Fruit fly (Drosophila melanogaster) S2 (cell line): ENCODE data around the gene rictor.

Experiments
- CG8478 ChIP-seq: fragments of >200 bp; optimal IDR thresholded peaks from 2 replicates; lab custom pipeline; 2018
- CTCF ChIP-seq, 2 experiments: fragments of >200 bp; optimal IDR thresholded peaks; 2 replicates each; lab custom pipeline; 2018

Gene rictor

DNA sequence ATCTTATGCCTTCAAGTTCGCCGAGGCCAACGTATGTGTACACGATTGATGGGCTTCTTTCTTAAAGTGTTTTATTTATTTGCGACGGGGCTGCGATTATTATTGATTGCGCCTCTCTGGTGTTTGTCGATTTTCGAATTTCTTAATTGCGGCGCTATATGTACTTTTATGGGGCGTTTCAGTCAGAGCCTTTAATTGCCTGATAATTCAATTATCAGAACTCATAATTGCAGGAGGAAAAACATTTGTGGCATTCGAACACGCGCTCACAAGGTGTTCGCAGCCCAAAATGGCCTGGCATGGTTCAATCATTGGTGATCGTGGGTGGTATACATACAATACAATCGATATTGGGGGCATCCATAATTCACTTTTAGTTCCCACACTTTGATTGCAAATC lies 25.2 kb upstream of the rictor start:
- no peak for TF ChIP-seq CG8478

DNA sequence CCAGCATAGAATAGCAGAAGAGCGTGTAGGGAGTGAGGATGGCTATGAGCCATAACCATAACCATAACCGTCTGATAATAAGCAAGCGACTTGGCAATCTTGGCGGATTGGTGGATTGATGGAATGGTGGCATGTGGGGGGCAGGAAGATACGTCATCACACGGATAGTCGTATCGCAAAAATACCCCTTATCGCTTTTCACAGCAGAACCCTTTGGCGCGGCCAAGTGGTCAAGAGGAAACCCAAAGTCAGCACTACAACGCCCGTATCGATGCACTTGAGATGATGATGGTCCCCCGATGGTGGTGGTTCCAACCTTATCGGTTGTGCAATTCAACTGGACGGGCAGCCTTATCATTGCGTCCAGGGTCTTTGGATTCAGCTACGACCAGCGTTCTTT lies 24.4 kb upstream of the rictor start:
- TF ChIP-seq CTCF (optimal IDR thresholded peaks at IDR 0.05; lab: Kevin White, UChicago) (no peak), CG8478 (no peak)

DNA sequence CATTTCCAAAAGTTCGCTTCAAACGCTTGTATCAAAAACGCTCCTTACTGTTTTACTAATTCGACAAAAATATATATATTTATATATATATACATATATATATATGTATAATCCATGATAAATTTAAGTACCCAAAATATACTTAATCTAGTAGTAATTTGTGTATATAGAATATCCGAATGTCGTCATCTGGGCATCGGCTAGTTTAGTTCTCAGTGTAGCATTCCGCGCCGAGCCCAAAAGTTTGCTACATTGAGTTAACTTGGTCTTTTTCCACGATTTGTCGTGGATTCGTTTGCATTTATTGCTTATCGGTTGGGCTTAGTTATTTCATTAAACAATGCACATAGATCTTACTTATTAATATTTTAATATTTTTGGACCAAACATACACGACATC lies 20.2 kb upstream of the rictor start:
- TF ChIP-seq CG8478 = no peak
- no peak for TF ChIP-seq CTCF (optimal IDR thresholded peaks at IDR 0.05; lab: Kevin White, UChicago)

DNA sequence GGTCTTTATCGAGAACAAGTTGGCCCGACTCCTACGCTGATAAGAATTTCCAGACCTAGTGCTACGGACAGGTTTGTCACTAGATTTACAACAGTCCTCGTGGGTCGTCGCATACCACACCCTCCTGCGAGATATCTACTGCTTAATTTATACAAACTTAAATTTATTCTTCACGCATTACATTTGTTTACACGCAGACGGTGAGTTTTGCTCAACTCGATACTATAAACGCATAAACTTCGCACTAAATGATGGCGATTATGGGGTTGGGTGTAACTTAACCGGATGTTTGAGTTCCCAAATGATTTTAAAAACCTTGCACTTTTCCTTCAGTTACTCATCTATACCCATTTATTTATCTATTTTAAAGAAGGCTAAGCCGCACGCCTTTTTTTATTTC lies 19.6 kb upstream of the rictor start:
- TF ChIP-seq CG8478 = no peak
- TF ChIP-seq CTCF (optimal IDR thresholded peaks at IDR 0.05; lab: Kevin White, UChicago) = no peak

DNA sequence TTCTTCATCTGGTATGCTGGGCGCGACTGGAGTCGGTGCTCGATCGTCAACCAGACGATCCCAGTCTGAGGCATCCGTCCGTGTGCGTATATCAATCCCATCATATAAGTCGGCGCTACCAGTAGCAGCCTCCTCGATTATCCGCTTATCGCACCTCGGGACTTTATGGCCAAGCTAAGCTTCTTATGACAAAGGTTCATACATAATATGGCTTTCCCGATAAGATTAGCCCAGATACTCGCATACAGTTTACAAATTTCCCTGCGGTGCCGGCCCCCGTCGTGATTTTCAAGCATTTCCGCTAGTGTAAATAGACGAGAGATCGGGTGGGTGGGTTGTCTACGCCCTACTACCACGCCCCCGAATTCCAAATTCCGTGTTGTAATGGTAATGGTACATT lies 19.2 kb upstream of the rictor start, which contains the start of gene CG8028:
Gene CG8028, minus strand, starts transcription at position 101 of the 400 bp plus-strand sequence.
- no peak for TF ChIP-seq CTCF (optimal IDR thresholded peaks at IDR 0.05; lab: Kevin White, UChicago)
- no peak for TF ChIP-seq CG8478

DNA sequence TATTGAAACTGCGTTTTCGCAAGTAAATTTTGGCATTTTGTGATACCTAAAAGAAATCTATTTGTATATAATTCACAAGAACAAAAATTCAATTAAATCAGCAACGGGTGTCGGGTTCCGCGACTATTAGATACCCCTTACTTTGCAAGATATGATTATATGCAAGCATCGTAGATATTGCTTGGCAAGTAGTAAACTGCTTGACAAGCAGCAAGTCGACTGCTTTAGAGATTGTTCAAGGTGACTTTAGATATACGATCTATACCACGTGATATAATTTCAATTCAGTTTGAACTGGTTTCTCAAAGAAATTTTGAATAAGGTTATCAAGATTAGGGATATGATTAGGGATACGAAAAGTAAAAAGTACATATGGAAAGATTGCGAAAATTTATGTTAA lies 17.4 kb upstream of the rictor start:
- no peak for TF ChIP-seq CTCF (optimal IDR thresholded peaks at IDR 0.05; lab: Kevin White, UChicago)
- TF ChIP-seq CG8478 = no peak

DNA sequence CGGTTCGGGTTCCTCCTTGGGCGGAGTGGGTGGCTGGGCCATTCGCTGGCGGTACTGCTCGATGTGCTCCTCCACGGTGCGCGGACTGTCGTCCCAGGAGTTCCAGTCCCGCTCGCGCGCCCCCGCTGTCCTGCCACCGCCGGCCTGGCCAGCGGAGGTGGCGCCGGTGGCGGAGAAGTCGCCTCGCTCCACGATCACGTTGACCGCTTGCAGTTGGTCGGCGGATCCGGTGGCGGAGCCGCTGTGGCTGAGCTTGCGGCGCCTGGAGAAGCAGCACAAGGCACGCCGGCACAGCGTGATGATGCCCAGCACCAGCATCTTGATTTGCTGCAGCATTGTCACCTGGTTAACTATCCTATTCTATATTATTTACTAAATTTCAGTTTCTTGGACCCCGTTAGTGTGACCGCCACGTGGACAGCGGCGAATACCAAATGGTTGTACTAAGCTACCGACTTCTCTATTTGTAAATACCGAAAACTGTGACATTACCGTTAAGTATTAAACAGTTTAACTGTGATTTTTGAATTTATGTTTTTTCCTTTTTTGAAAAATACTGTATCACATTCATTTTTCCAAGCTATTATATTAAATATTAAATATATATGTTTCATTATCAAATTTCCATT lies 15.6 kb upstream of the rictor start, which contains the start of the genes CG32537 and CG32536:
Gene CG32537, minus strand, starts transcription at position 51 of the 629 bp plus-strand sequence.
Gene CG32536, minus strand, starts transcription at position 410 of the 629 bp plus-strand sequence.
- TF ChIP-seq CG8478 = no peak
- no peak for TF ChIP-seq CTCF (optimal IDR thresholded peaks at IDR 0.05; lab: Kevin White, UChicago)

DNA sequence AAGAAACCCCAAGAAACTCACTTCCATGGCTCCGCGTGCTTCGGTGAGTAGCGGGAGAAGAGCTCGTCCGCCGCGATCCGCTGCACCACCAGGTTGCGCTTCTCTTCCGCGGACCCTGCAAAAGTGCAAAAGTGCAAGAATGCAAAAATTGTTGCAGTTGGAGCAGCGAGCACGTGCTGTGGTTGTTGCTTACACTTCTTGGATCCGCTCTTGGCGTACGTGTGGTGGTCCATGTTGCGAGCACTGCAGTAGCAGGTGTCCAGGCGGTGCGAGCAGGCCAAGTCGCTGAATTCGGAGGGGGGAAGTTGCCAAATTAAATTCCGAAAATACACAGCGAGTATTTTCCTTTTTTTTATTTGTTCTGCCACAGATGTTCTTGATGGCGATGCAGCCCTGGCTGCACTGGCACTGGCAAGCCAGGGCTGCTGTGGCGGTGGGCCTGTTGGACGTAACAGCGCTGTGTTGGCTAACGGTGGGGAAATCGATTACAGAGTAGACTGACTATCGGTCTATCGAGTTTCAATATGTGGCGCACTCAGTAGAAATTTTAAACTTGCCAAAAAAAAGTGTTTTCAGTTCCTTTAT lies 7.5 kb upstream of the rictor start, which contains the start of gene CG8010:
Gene CG8010, minus strand, starts transcription at position 413 of the 585 bp plus-strand sequence.
- no peak for TF ChIP-seq CG8478
- peak; percentile 27 to 35 for TF ChIP-seq CTCF (optimal IDR thresholded peaks at IDR 0.05; lab: Kevin White, UChicago)

DNA sequence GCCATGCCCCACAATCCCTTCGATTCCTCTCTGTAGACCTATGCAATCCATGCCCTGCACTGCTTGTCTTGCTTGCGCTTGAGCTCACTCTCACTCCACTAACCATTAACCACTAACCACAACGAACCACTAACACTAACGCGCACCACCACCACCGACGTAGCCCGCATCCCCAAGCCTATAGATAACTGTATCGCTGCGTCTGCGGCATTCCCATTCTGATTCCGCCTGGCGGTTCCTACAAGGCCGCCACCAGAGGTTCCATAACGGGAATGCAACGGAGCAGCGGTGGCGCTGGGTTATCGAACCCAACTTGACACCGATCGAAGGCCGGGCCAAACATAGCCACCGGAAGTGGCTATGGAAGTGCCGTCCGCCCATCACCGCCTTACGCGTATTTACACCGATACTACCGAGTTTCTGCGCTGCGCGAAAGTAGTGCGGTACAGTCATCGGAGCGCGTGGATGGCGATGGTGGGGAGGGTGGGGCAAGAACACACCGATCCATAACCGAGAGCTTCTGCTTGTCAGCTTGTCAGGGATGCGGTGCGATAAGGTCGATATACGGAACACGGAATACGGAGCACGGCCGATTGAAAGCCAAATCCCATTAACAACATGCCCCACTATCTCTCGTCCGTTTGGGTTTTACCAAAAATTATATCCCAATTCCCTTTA lies 4.9 kb upstream of the rictor start:
- TF ChIP-seq CG8478 (no peak), CTCF (optimal IDR thresholded peaks at IDR 0.05; lab: Kevin White, UChicago) (no peak)

DNA sequence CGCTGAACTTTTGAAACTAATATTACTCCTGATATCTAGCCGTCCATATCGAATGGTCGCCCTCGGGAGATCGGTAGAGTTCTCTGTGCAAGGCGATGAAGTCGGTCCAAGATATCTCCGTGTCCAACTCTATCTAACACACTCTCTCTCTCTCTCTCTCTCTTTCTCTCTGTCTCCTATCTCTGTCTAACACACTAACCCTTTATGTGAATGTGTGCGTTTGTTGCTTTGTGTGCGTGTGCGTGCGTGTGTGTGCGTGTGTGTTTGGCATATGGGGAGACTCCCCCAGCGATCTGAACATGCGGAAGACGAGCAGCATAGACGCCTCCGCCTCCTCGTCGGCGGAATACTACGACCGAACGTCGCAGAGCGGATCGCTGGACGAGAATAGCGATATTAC lies 3.4 kb upstream of the rictor start:
- TF ChIP-seq CG8478 = no peak
- TF ChIP-seq CTCF (optimal IDR thresholded peaks at IDR 0.05; lab: Kevin White, UChicago) = no peak

DNA sequence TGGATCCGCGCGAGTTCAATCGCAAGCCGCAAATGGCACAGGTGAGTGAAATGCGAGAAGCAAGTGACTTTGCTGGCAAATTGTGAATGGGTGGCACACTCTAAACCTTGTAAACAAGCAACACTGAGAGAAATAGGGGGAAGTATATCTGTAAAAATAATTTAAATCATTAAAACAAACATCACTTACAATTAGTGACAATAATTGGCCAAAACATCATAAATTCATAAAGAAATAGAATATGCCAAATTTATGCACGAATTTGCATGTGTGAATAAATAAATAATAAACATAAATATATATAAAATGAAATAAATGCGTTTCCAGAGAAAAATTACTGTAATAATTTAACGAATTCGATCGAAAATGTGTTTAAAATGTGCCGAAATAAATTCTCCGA lies 1.5 kb upstream of the rictor start:
- no peak for TF ChIP-seq CTCF (optimal IDR thresholded peaks at IDR 0.05; lab: Kevin White, UChicago)
- TF ChIP-seq CG8478 = no peak

DNA sequence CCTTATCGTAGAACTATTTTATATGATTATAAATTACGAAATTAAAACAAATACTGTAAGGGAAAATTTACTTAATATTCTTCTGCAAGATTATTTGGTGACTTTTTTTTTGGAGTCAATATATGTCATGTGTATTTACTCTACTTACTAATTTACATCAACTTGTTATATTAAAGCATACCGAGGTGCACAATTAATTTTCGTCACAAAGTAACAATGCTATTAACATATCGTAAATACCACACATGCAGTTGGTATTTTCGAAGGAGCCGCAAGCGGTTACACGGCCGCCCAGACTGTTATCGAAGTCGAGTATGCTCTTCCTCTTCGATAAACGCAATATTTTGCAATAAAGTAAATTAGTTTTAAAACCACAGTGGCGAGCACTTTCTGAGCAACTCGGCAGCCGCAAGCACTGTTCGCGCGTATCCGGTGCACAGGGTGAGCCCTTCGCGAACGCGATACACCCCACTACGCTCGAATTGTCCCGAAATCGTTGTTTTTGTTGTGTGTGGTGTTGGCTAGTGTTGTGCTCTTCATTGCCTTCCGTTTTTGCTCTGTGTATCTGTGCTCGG lies 575 bp upstream of the rictor start, which contains the start of gene Vav:
Gene Vav, plus strand, starts transcription at position 293 of the 575 bp plus-strand sequence.
- TF ChIP-seq CTCF (optimal IDR thresholded peaks at IDR 0.05; lab: Kevin White, UChicago) = peak; percentile 7 to 35
- TF ChIP-seq CG8478 = no peak

DNA sequence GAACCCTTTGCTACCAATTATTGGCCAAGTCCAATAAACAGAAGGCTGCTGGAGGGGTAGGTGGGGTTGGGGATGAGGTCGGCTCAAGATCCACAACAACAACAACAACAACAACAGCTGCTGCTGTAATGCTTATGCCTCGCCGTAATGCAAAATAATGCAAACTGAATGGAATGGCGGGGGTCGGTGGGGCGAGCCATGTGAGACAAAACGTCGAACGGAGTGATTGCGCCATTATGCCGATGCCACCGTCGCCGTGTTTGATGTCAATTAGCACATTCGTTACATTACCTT lies 397 bp downstream of the rictor start:
- no peak for TF ChIP-seq CTCF (optimal IDR thresholded peaks at IDR 0.05; lab: Kevin White, UChicago)
- no peak for TF ChIP-seq CG8478

DNA sequence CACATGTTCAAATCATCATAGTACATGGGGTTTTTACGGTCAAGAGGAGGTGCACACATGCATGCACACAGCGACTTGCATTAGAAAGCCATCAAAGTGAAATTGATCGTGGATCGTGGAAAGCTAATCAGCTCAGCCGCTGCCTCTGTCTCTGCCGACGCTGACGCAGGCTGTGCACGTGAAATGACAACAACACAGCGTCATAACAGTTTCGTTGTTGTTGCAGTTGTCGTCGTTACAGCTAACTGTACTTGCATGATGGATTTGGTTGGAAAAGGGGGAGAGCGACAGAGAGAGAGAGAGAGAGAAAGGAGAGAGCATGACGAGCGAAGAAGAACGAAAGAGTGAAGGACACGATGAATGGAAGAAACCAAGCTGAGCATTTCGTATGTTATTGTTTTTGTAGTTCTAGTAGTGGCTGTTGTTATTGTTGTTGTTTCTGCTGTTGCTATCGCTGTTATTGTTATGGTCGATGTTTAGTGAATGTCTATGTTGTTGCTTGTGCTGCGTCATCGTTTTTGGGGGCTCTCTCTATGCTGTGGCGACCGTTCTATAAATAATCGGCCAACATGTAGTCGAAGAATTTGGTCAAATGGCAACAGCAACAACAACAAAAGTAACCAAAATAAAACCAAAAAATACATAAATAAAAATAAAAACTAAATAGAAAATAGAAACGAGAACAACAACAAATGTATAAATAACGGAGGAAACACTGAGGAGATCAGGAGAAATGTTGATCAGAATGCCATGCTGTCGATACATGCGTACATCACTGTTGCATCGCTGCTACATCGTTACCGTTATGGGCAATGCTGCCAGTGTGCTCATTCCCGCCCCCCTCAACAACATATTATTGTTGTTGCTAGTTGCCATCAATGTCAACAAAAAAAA lies 991 bp downstream of the rictor start:
- TF ChIP-seq CG8478 (no peak), CTCF (optimal IDR thresholded peaks at IDR 0.05; lab: Kevin White, UChicago) (no peak)

DNA sequence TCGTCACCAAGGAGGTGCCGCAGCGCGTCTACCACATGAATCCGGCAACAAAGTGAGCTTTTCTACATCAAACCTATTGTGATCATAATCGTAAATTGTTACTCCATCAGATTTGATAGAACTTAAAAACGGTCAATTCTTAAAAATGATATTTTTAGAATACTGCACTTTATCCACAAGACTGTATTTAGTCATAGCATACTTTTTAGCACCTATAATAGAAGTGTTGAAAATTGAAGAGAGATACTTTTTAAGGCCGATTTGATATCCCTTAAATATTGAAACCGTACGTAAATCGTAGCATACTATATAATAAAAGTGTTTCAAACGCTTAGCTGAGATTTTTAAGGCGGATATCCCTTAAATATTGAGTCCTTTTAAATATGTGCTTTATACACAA lies 10.9 kb downstream of the rictor start:
- TF ChIP-seq CTCF (optimal IDR thresholded peaks at IDR 0.05; lab: Kevin White, UChicago) = no peak
